Fruit fly (Drosophila melanogaster) whole organism, embryonic: Measurements from ENCODE around the gene CG9044.
A peak's percentile ranks its signal among the peaks of the same experiment; 100 is the strongest.

ENCODE experiments used
- Asciz ChIP-seq: fragments of 200-800 bp; sonication (Bioruptor generic); optimal IDR thresholded peaks from 2 replicates; lab custom pipeline; 2017; ENCODE audit warnings: missing biosample characterization, mild to moderate bottlenecking, missing genetic modification characterization, missing genetic modification reagents
- Atf-2 ChIP-seq: fragments of 200-800 bp; sonication (Bioruptor generic); optimal IDR thresholded peaks from 2 replicates; lab custom pipeline; 2016; ENCODE audit warnings: missing biosample characterization, missing genetic modification characterization
- Bteb2 ChIP-seq: fragments of 200-800 bp; sonication (Bioruptor generic); optimal IDR thresholded peaks from 2 replicates; lab custom pipeline; 2016; ENCODE audit warnings: missing biosample characterization, missing genetic modification characterization
- CG14014 ChIP-seq: fragments of 200-800 bp; sonication (Bioruptor generic); IDR thresholded peaks from 2 replicates; pipeline ENCODE4 v1.3.6; 2022; ENCODE audit warnings: missing biosample characterization, missing genetic modification characterization
- CG14441 ChIP-seq: fragments of 200-800 bp; sonication (Bioruptor generic); IDR thresholded peaks from 2 replicates; pipeline ENCODE4 v1.3.6; 2022; ENCODE audit warnings: missing biosample characterization, missing genetic modification characterization
- CG14965 ChIP-seq: fragments of 200-800 bp; sonication (Bioruptor generic); optimal IDR thresholded peaks from 2 replicates; lab custom pipeline; 2016; ENCODE audit warnings: missing biosample characterization, missing genetic modification characterization, borderline replicate concordance
- CG16863 ChIP-seq: fragments of 200-800 bp; sonication (Bioruptor generic); optimal IDR thresholded peaks from 3 replicates; lab custom pipeline; 2016; ENCODE audit warnings: missing biosample characterization, missing genetic modification characterization
- CG18262 ChIP-seq: fragments of 200-800 bp; optimal IDR thresholded peaks from 3 replicates; lab custom pipeline; 2019; ENCODE audit warnings: missing biosample characterization, mild to moderate bottlenecking, missing genetic modification characterization, moderate library complexity
- CG1832 ChIP-seq: fragments of 200-800 bp; sonication (Bioruptor generic); optimal IDR thresholded peaks from 2 replicates; lab custom pipeline; 2017; ENCODE audit warnings: missing biosample characterization, mild to moderate bottlenecking, missing genetic modification characterization, inconsistent platforms
- CG2116 ChIP-seq: fragments of 200-800 bp; sonication (Bioruptor generic); optimal IDR thresholded peaks from 3 replicates; lab custom pipeline; 2018; ENCODE audit warnings: missing biosample characterization, mild to moderate bottlenecking, missing genetic modification characterization
- CG2875 ChIP-seq: fragments of 200-800 bp; sonication (Bioruptor generic); optimal IDR thresholded peaks from 2 replicates; lab custom pipeline; 2017; ENCODE audit warnings: missing biosample characterization, mild to moderate bottlenecking, missing genetic modification characterization, missing genetic modification reagents
- CG32772 ChIP-seq: fragments of 200-800 bp; sonication (Bioruptor generic); IDR thresholded peaks from 2 replicates; pipeline ENCODE4 v1.3.6; 2022; ENCODE audit warnings: missing biosample characterization, missing genetic modification characterization
- CG34376 ChIP-seq: fragments of 200-800 bp; sonication (Bioruptor generic); optimal IDR thresholded peaks from 2 replicates; lab custom pipeline; 2018; ENCODE audit warnings: missing biosample characterization, mild to moderate bottlenecking, missing genetic modification characterization
- CG34422 ChIP-seq: fragments of 200-800 bp; sonication (Bioruptor generic); IDR thresholded peaks from 3 replicates; pipeline ENCODE4 v1.3.6; 2022; ENCODE audit warnings: missing biosample characterization, missing genetic modification characterization
- CG3726 ChIP-seq: fragments of 200-800 bp; sonication (Bioruptor generic); IDR thresholded peaks from 3 replicates; pipeline ENCODE4, ENCODE4 v1.3.6; 2022; ENCODE audit warnings: missing biosample characterization, missing genetic modification characterization
- CG43689 ChIP-seq: fragments of 200-800 bp; sonication (Bioruptor generic); IDR thresholded peaks from 2 replicates; pipeline ENCODE4 v1.3.6; 2022; ENCODE audit warnings: missing biosample characterization, missing genetic modification characterization
- CG4424 ChIP-seq: fragments of 200-800 bp; sonication (Bioruptor generic); optimal IDR thresholded peaks from 3 replicates; lab custom pipeline; 2016; ENCODE audit warnings: missing biosample characterization, missing genetic modification characterization
- CG7372 ChIP-seq: fragments of 200-800 bp; sonication (Bioruptor generic); IDR thresholded peaks from 2 replicates; pipeline ENCODE4 v1.3.6; 2022; ENCODE audit warnings: missing biosample characterization, missing genetic modification characterization
- CG9609 ChIP-seq: fragments of 200-800 bp; sonication (Bioruptor generic); optimal IDR thresholded peaks from 3 replicates; lab custom pipeline; 2016; ENCODE audit warnings: missing biosample characterization, missing genetic modification characterization
- CG9797 ChIP-seq: fragments of 200-800 bp; sonication (Bioruptor generic); optimal IDR thresholded peaks from 3 replicates; lab custom pipeline; 2018; ENCODE audit warnings: missing biosample characterization, mild to moderate bottlenecking, missing genetic modification characterization
- Dbx ChIP-seq: fragments of 200-800 bp; sonication (Bioruptor generic); IDR thresholded peaks from 3 replicates; pipeline ENCODE4 v1.3.6; 2022; ENCODE audit warnings: missing biosample characterization, missing genetic modification characterization
- Dek ChIP-seq: fragments of 200-800 bp; sonication (Bioruptor generic); optimal IDR thresholded peaks from 3 replicates; lab custom pipeline; 2019; ENCODE audit warnings: missing biosample characterization, mild to moderate bottlenecking, missing genetic modification characterization, moderate library complexity
- Hr3 ChIP-seq: fragments of 200-800 bp; sonication (Bioruptor generic); optimal IDR thresholded peaks from 3 replicates; lab custom pipeline; 2016; ENCODE audit warnings: missing biosample characterization, missing genetic modification characterization
- Hr78 ChIP-seq, 2 experiments: fragments of 200-800 bp in 1 of 2; fragments of >200 bp in 1 of 2; sonication (Bioruptor generic) in 1 of 2; optimal IDR thresholded peaks; 2 replicates each; lab custom pipeline; 2017 to 2019; ENCODE audit warnings: missing biosample characterization in 2 of 2, missing genetic modification characterization in 2 of 2, mild to moderate bottlenecking in 1 of 2, moderate library complexity in 1 of 2
- Lpt ChIP-seq: fragments of >200 bp; optimal IDR thresholded peaks from 2 replicates; lab custom pipeline; 2018; ENCODE audit warnings: missing biosample characterization, missing genetic modification characterization
- Myb ChIP-seq: fragments of 200-800 bp; sonication (Bioruptor generic); optimal IDR thresholded peaks from 2 replicates; lab custom pipeline; 2016; ENCODE audit warnings: missing biosample characterization, missing genetic modification characterization
- Oaz ChIP-seq: fragments of 200-800 bp; sonication (Bioruptor generic); IDR thresholded peaks from 2 replicates; pipeline ENCODE4 v1.3.6; 2022; ENCODE audit warnings: missing biosample characterization, missing genetic modification characterization
- PHDP ChIP-seq: fragments of 200-800 bp; sonication (Bioruptor generic); optimal IDR thresholded peaks from 3 replicates; lab custom pipeline; 2018; ENCODE audit warnings: missing biosample characterization, mild to moderate bottlenecking, missing genetic modification characterization, moderate library complexity
- Trl ChIP-seq, 3 experiments: fragments of >200 bp in 2 of 3; fragments of 200-800 bp in 1 of 3; sonication (Bioruptor generic) in 1 of 3; optimal IDR thresholded peaks; 2 replicates in 1 of 3; 3 replicates in 2 of 3; lab custom pipeline; 2016 to 2017; ENCODE audit warnings: missing biosample characterization in 1 of 3, missing genetic modification characterization in 1 of 3
- Xbp1 ChIP-seq: fragments of 200-800 bp; sonication (Bioruptor generic); optimal IDR thresholded peaks from 3 replicates; lab custom pipeline; 2016; ENCODE audit warnings: missing biosample characterization, mild to moderate bottlenecking, missing genetic modification characterization
- al ChIP-seq: fragments of 200-800 bp; sonication (Bioruptor generic); IDR thresholded peaks from 2 replicates; pipeline ENCODE4 v1.3.6; 2022; ENCODE audit warnings: missing biosample characterization, missing genetic modification characterization
- ara ChIP-seq: fragments of 200-800 bp; sonication (Bioruptor generic); IDR thresholded peaks from 2 replicates; pipeline ENCODE4 v1.3.6; 2022; ENCODE audit warnings: missing biosample characterization, missing genetic modification characterization
- crol ChIP-seq: fragments of 200-800 bp; sonication (Bioruptor generic); IDR thresholded peaks from 2 replicates; pipeline ENCODE4 v1.3.6; 2022; ENCODE audit warnings: missing biosample characterization, missing genetic modification characterization
- crp ChIP-seq, 2 experiments: fragments of 200-800 bp; sonication (Bioruptor generic); optimal IDR thresholded peaks; 2 replicates in 1 of 2; 3 replicates in 1 of 2; lab custom pipeline; 2017; ENCODE audit warnings: missing biosample characterization in 2 of 2, missing genetic modification characterization in 2 of 2, mild to moderate bottlenecking in 1 of 2, moderate library complexity in 1 of 2
- dm ChIP-seq: fragments of 200-800 bp; sonication (Bioruptor generic); optimal IDR thresholded peaks from 3 replicates; lab custom pipeline; 2016; ENCODE audit warnings: missing biosample characterization, missing genetic modification characterization
- esg ChIP-seq: fragments of 200-800 bp; sonication (Bioruptor generic); conservative IDR thresholded peaks from 2 replicates; pipeline ENCODE4 v1.3.6; 2022; ENCODE audit warnings: missing biosample characterization, missing genetic modification characterization
- exex ChIP-seq: fragments of 200-800 bp; sonication (Bioruptor generic); optimal IDR thresholded peaks from 4 replicates; lab custom pipeline; 2018; ENCODE audit warnings: missing biosample characterization, mild to moderate bottlenecking, missing genetic modification characterization, moderate library complexity
- fd96Cb ChIP-seq: fragments of 200-800 bp; sonication (Bioruptor generic); optimal IDR thresholded peaks from 2 replicates; lab custom pipeline; 2018; ENCODE audit warnings: missing biosample characterization, mild to moderate bottlenecking, missing genetic modification characterization, moderate library complexity
- fu2 ChIP-seq: fragments of 200-800 bp; sonication (Bioruptor generic); optimal IDR thresholded peaks from 2 replicates; lab custom pipeline; 2016; ENCODE audit warnings: missing biosample characterization, missing genetic modification characterization
- gcm ChIP-seq: fragments of 200-800 bp; sonication (Bioruptor generic); optimal IDR thresholded peaks from 2 replicates; lab custom pipeline; 2019; ENCODE audit warnings: missing biosample characterization, mild to moderate bottlenecking, missing genetic modification characterization, moderate library complexity
- kay ChIP-seq: fragments of 200-800 bp; sonication (Bioruptor generic); optimal IDR thresholded peaks from 2 replicates; lab custom pipeline; 2016; ENCODE audit warnings: missing biosample characterization, missing genetic modification characterization
- phol ChIP-seq: fragments of 200-800 bp; sonication (Bioruptor generic); optimal IDR thresholded peaks from 3 replicates; lab custom pipeline; 2018; ENCODE audit warnings: missing biosample characterization, mild to moderate bottlenecking, missing genetic modification characterization, moderate library complexity
- repo ChIP-seq: fragments of 200-800 bp; sonication (Bioruptor generic); optimal IDR thresholded peaks from 2 replicates; lab custom pipeline; 2016; ENCODE audit warnings: missing biosample characterization, missing genetic modification characterization
- row ChIP-seq: fragments of 200-800 bp; sonication (Bioruptor generic); IDR thresholded peaks from 3 replicates; pipeline ENCODE4 v1.3.6; 2022; ENCODE audit warnings: missing biosample characterization, missing genetic modification characterization
- tap ChIP-seq: fragments of 200-800 bp; optimal IDR thresholded peaks from 3 replicates; lab custom pipeline; 2019; ENCODE audit warnings: missing biosample characterization, mild to moderate bottlenecking, missing genetic modification characterization, moderate library complexity
- tin ChIP-seq: fragments of 200-800 bp; sonication (Bioruptor generic); optimal IDR thresholded peaks from 3 replicates; lab custom pipeline; 2016; ENCODE audit warnings: missing biosample characterization, missing genetic modification characterization
- trem ChIP-seq: fragments of 200-800 bp; optimal IDR thresholded peaks from 3 replicates; lab custom pipeline; 2019; ENCODE audit warnings: missing biosample characterization, mild to moderate bottlenecking, missing genetic modification characterization, moderate library complexity
- wdn ChIP-seq: fragments of 200-800 bp; sonication (Bioruptor generic); IDR thresholded peaks from 2 replicates; pipeline ENCODE4 v1.3.6; 2022; ENCODE audit warnings: missing biosample characterization, missing genetic modification characterization
- yki ChIP-seq: fragments of >200 bp; optimal IDR thresholded peaks from 3 replicates; lab custom pipeline; 2018
- zfh1 ChIP-seq: fragments of 200-800 bp; sonication (Bioruptor generic); IDR thresholded peaks from 3 replicates; pipeline ENCODE4 v1.3.6; 2022; ENCODE audit warnings: missing biosample characterization, missing genetic modification characterization

Gene CG9044

DNA sequence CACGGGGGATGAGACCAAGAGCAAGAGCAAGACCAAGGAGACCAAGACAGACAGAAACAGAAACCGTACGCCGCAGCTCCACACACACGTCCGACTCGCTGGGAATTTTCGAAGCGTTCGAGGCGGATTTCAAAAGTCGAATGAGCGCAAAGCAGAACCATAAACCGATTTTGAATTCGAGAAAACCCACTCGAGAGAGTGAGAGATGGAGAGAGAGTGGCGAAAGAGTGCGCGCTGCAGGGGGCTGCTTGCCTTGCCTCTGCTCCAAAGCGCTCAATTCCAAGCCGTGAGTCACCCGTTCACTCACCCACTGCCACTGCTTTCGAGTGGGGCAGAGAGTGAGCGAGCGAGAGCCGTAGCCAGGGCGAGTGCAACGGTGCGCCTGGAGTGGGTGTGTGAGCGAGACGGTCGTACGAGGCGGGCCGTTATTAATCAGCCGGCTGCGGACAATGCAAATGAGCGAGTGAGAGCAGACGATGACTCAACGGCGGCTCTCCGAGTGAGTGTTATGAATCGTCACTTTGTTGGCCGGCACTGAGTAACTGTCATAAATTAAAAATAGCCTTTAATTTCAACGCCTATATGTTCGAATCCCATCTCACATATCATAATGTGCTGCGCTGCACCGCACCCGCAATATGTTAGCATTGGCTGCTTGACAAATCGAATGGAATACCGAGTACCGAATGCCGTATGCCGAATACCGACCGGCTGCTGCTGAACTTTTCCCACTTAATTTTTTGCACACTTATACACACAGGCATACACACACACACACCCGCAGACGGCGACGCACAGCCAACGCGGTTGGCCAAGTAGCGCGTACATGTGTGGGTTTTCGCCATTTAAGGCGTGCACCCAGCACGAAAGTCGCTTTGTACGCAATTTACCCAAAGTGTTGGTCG is 31.0 kb downstream of the CG9044 start (continued):
- TF ChIP-seq CG2116 (GFP tag; lab: Kevin White, UChicago) (no peak), ara (GFP tag; lab: Robert Waterston, UW) (no peak), CG16863 (GFP tag; lab: Kevin White, UChicago) (no peak), fd96Cb (tag; lab: Kevin White, UChicago) (no peak), CG14014 (no peak), tap (tag; lab: Kevin White, UChicago) (peak; percentile 56), Atf-2 (GFP tag; lab: Kevin White, UChicago) (no peak), yki (peak; percentile 48), CG9609 (no peak), repo (GFP tag; lab: Kevin White, UChicago) (no peak), al (GFP tag; lab: Robert Waterston, UW) (no peak), tin (GFP tag; lab: Kevin White, UChicago) (peak; percentile 1), CG2875 (GFP tag; lab: Kevin White, UChicago) (no peak), CG7372 (GFP tag; lab: Robert Waterston, UW) (no peak), exex (tag; lab: Kevin White, UChicago) (no peak), Xbp1 (GFP tag; lab: Kevin White, UChicago) (no peak), esg (GFP tag; lab: Robert Waterston, UW) (no peak), Myb (GFP tag; lab: Kevin White, UChicago) (no peak), dm (no peak), Asciz (GFP tag; lab: Kevin White, UChicago) (peak; percentile 31), row (no peak), Dek (tag; lab: Kevin White, UChicago) (no peak), fu2 (GFP tag; lab: Kevin White, UChicago) (no peak), CG3726 (GFP tag; lab: Robert Waterston, UW) (no peak), trem (tag; lab: Kevin White, UChicago) (peak; percentile 12), CG4424 (GFP tag; lab: Kevin White, UChicago) (no peak), Oaz (GFP tag; lab: Robert Waterston, UW) (no peak), CG9797 (GFP tag; lab: Kevin White, UChicago) (no peak), crol (GFP tag; lab: Robert Waterston, UW) (no peak), Trl (optimal IDR thresholded peaks at IDR 0.05; lab: Kevin White, UChicago) (peak; percentile 97 to 98), Trl (GFP tag; optimal IDR thresholded peaks at IDR 0.05; lab: Kevin White, UChicago) (peak; percentile 62), Lpt (GFP tag; lab: Kevin White, UChicago) (no peak), CG43689 (GFP tag; lab: Robert Waterston, UW) (no peak), CG14441 (GFP tag; lab: Robert Waterston, UW) (no peak), crp (GFP tag; optimal IDR thresholded peaks at IDR 0.05; lab: Kevin White, UChicago) (no peak), kay (GFP tag; lab: Kevin White, UChicago) (peak; percentile 98), Hr3 (no peak), phol (tag; lab: Kevin White, UChicago) (no peak), CG32772 (no peak), Bteb2 (no peak), CG1832 (GFP tag; lab: Kevin White, UChicago) (peak; percentile 92), zfh1 (GFP tag; lab: Robert Waterston, UW) (no peak), gcm (GFP tag; lab: Kevin White, UChicago) (peak; percentile 26), CG18262 (no peak), CG14965 (no peak), Dbx (GFP tag; lab: Robert Waterston, UW) (no peak), wdn (GFP tag; lab: Robert Waterston, UW) (no peak), Hr78 (GFP tag; optimal IDR thresholded peaks at IDR 0.05; lab: Kevin White, UChicago) (no peak), CG34376 (peak; percentile 75), CG34422 (GFP tag; lab: Robert Waterston, UW) (no peak), PHDP (tag; lab: Kevin White, UChicago) (peak; percentile 22)
